Worm (Caenorhabditis elegans): ENCODE results near the gene ahsa-1.

The ahsa-1 gene

DNA sequence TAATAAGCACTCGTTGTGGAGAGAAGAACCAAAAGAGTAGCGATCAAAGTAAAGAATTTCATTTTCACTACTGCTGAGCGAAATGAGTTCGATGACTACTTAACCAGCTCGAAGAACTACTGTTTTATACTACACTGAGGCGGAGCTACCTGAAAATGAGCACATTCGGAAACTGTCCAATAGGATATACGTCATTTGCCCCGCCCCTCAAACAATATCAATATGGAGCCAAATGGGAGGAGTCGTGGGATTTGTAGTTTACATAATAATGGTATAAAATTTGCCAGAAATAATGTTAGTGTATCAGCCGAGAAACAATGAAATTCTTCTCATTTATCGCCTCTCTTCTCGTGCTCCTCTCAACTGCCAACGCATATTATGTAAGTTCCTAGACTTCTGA is 4.3 kb upstream of the ahsa-1 start, which contains the start of the genes C01G10.5 and C01G10.4:
TSS of gene C01G10.5 (minus strand) at position 101 of the 400 bp plus-strand sequence.
TSS of gene C01G10.4 (plus strand) at position 303 of the 400 bp plus-strand sequence.
- TF ChIP-seq scrt-1 (GFP tag; IDR thresholded peaks at IDR 0.05) (no peak), hmg-4 (GFP tag; optimal IDR thresholded peaks at IDR 0.05) (no peak), B0310.2 (tag; optimal IDR thresholded peaks at IDR 0.05) (no peak), ceh-36 (tag; optimal IDR thresholded peaks at IDR 0.05) (no peak), pes-1 (GFP tag; IDR thresholded peaks at IDR 0.05) (no peak), aly-1 (tag; optimal IDR thresholded peaks at IDR 0.05) (no peak), flt-1 (GFP tag; IDR thresholded peaks at IDR 0.05) (no peak), sea-1 (GFP tag; conservative IDR thresholded peaks at IDR 0.05) (no peak), tra-4 (tag; optimal IDR thresholded peaks at IDR 0.05) (no peak), hmbx-1 (tag; optimal IDR thresholded peaks at IDR 0.05) (no peak), tbx-37 (GFP tag; conservative IDR thresholded peaks at IDR 0.05) (no peak), ceh-13 (GFP tag; optimal IDR thresholded peaks at IDR 0.05) (no peak), F13C5.2 (tag; optimal IDR thresholded peaks at IDR 0.05) (no peak), hnd-1 (tag; optimal IDR thresholded peaks at IDR 0.05) (no peak), ets-7 (tag; optimal IDR thresholded peaks at IDR 0.05) (no peak), tbx-11 (GFP tag; IDR thresholded peaks at IDR 0.05) (no peak), ama-1 (optimal IDR thresholded peaks at IDR 0.05) (no peak)

DNA sequence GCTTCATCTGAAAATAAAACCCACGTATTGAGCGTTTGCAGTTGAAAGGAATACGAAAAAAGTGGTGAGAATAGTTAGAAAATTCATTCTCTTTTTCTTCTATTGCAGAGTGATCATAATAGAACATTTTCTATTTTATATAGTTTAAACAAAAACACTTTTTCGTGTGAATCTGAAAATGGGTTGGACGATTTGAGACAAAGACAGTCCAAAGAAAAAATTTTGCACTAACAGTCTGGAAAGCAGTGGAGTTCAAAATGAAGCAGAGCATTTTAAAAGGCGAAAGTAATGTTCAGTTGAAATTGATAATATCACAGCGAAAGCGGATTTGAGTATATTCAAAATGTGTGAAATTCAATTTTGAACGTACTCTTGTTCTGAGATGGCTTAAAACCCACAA is 3.4 kb upstream of the ahsa-1 start, which contains the start of gene C01G10.18:
TSS of gene C01G10.18 (minus strand) at position 101 of the 400 bp plus-strand sequence.
- TF ChIP-seq hnd-1 (tag; optimal IDR thresholded peaks at IDR 0.05) (no peak), ama-1 (optimal IDR thresholded peaks at IDR 0.05) (no peak), tra-4 (tag; optimal IDR thresholded peaks at IDR 0.05) (no peak), F13C5.2 (tag; optimal IDR thresholded peaks at IDR 0.05) (no peak), sea-1 (GFP tag; conservative IDR thresholded peaks at IDR 0.05) (no peak), hmbx-1 (tag; optimal IDR thresholded peaks at IDR 0.05) (no peak), aly-1 (tag; optimal IDR thresholded peaks at IDR 0.05) (no peak), hmg-4 (GFP tag; optimal IDR thresholded peaks at IDR 0.05) (no peak)

DNA sequence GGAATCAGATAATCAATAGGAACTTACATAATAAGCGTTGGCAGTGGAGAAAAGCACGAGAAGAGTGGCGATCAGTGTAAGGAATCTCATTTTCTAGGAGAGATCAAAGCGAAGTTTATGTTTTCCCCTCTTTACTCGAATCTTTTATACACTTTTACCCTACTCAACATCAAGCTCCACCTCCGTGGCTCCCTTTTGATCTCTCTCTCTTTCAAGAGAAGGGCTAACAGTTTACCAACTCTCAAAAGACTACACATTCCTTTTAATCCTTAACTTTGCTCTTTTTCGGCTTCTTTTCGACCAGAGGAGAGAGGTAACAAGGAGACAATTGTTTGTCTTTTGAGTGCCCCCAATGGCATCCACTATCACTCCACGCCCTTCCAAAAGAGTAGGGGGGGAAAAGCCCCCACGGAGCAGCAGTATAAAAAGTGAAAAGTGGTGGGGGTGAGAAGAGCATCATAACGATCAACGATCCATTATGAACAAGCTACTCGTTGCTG is 2.1 kb upstream of the ahsa-1 start, which contains the start of the genes C01G10.15 and C01G10.6:
TSS of gene C01G10.15 (minus strand) at position 101 of the 500 bp plus-strand sequence.
TSS of gene C01G10.6 (plus strand) at position 450 of the 500 bp plus-strand sequence.
- TF ChIP-seq aly-1 (tag; optimal IDR thresholded peaks at IDR 0.05), result no peak

ce11 chrV:15083659-15084058 is 1.5 kb downstream of the ahsa-1 start:
- no peak for TF ChIP-seq aly-1 (tag; optimal IDR thresholded peaks at IDR 0.05)
- no peak for TF ChIP-seq scrt-1 (GFP tag; IDR thresholded peaks at IDR 0.05)
- no peak for TF ChIP-seq ceh-36 (tag; optimal IDR thresholded peaks at IDR 0.05)
- no peak for TF ChIP-seq B0310.2 (tag; optimal IDR thresholded peaks at IDR 0.05)
- no peak for TF ChIP-seq hnd-1 (tag; optimal IDR thresholded peaks at IDR 0.05)
- no peak for TF ChIP-seq hmbx-1 (tag; optimal IDR thresholded peaks at IDR 0.05)
- peak; percentile 62; the same call in 1 of the 2 replicates for TF ChIP-seq sea-1 (GFP tag; conservative IDR thresholded peaks at IDR 0.05)

ce11 chrV:15082291-15082690 is 2.9 kb downstream of the ahsa-1 start, which contains the start of the genes C01G10.10 and C01G10.9:
Gene C01G10.10 (minus strand): TSS chrV:15082441.
Gene C01G10.9 (plus strand): TSS chrV:15082530.
- peak; percentile 4 for TF ChIP-seq tra-4 (tag; optimal IDR thresholded peaks at IDR 0.05)
- TF ChIP-seq tbx-37 (GFP tag; conservative IDR thresholded peaks at IDR 0.05), result peak; percentile 60
- no peak for TF ChIP-seq ceh-36 (tag; optimal IDR thresholded peaks at IDR 0.05)
- no peak for TF ChIP-seq scrt-1 (GFP tag; IDR thresholded peaks at IDR 0.05)
- TF ChIP-seq sea-1 (GFP tag; conservative IDR thresholded peaks at IDR 0.05), result no peak
- peak; percentile 31 for TF ChIP-seq F13C5.2 (tag; optimal IDR thresholded peaks at IDR 0.05)
- no peak for TF ChIP-seq hmbx-1 (tag; optimal IDR thresholded peaks at IDR 0.05)

- no peak for TF ChIP-seq flt-1 (GFP tag; IDR thresholded peaks at IDR 0.05)
- no peak for TF ChIP-seq ets-7 (tag; optimal IDR thresholded peaks at IDR 0.05)
- TF ChIP-seq ceh-13 (GFP tag; optimal IDR thresholded peaks at IDR 0.05), result no peak
- TF ChIP-seq B0310.2 (tag; optimal IDR thresholded peaks at IDR 0.05), result no peak
- TF ChIP-seq hnd-1 (tag; optimal IDR thresholded peaks at IDR 0.05), result no peak
- TF ChIP-seq tra-4 (tag; optimal IDR thresholded peaks at IDR 0.05), result no peak
- no peak for TF ChIP-seq tbx-11 (GFP tag; IDR thresholded peaks at IDR 0.05)
- TF ChIP-seq pes-1 (GFP tag; IDR thresholded peaks at IDR 0.05), result no peak
- no peak for TF ChIP-seq sea-1 (GFP tag; conservative IDR thresholded peaks at IDR 0.05)
- no peak for TF ChIP-seq ama-1 (optimal IDR thresholded peaks at IDR 0.05)
- no peak for TF ChIP-seq hmbx-1 (tag; optimal IDR thresholded peaks at IDR 0.05)
- no peak for TF ChIP-seq hmg-4 (GFP tag; optimal IDR thresholded peaks at IDR 0.05)
- TF ChIP-seq aly-1 (tag; optimal IDR thresholded peaks at IDR 0.05), result no peak
- TF ChIP-seq scrt-1 (GFP tag; IDR thresholded peaks at IDR 0.05), result no peak
- no peak for TF ChIP-seq tbx-37 (GFP tag; conservative IDR thresholded peaks at IDR 0.05)
- TF ChIP-seq ceh-36 (tag; optimal IDR thresholded peaks at IDR 0.05), result no peak
- TF ChIP-seq F13C5.2 (tag; optimal IDR thresholded peaks at IDR 0.05), result no peak
Observed at ce11 chrV:15078560-15078959, 6.6 kb downstream of the ahsa-1 start.

- TF ChIP-seq ets-7 (tag; optimal IDR thresholded peaks at IDR 0.05) (no peak), tbx-37 (GFP tag; conservative IDR thresholded peaks at IDR 0.05) (no peak), tra-4 (tag; optimal IDR thresholded peaks at IDR 0.05) (no peak), scrt-1 (GFP tag; IDR thresholded peaks at IDR 0.05) (no peak), F13C5.2 (tag; optimal IDR thresholded peaks at IDR 0.05) (no peak), flt-1 (GFP tag; IDR thresholded peaks at IDR 0.05) (no peak), ceh-13 (GFP tag; optimal IDR thresholded peaks at IDR 0.05) (no peak), hmbx-1 (tag; optimal IDR thresholded peaks at IDR 0.05) (no peak), hnd-1 (tag; optimal IDR thresholded peaks at IDR 0.05) (no peak), sea-1 (GFP tag; conservative IDR thresholded peaks at IDR 0.05) (no peak), tbx-11 (GFP tag; IDR thresholded peaks at IDR 0.05) (no peak), hmg-4 (GFP tag; optimal IDR thresholded peaks at IDR 0.05) (no peak), ama-1 (optimal IDR thresholded peaks at IDR 0.05) (no peak), B0310.2 (tag; optimal IDR thresholded peaks at IDR 0.05) (no peak), ceh-36 (tag; optimal IDR thresholded peaks at IDR 0.05) (no peak), pes-1 (GFP tag; IDR thresholded peaks at IDR 0.05) (no peak), aly-1 (tag; optimal IDR thresholded peaks at IDR 0.05) (no peak)
Observed at ce11 chrV:15074907-15075306, 10.3 kb downstream of the ahsa-1 start.
